In genomic region chr2L:6667719-6668325, dm6 we compare ENCODE assay signal across 4 fruit fly cellular contexts.
A peak's percentile ranks its signal among the peaks of the same experiment; 100 is the strongest.
TF ChIP-seq lines count a peak whose summit lies in the region.

Gene Galt (minus strand): TSS chr2L:6668033.

TF ChIP-seq in whole organism, adult, 20 proteins besides CTCF, POLR2A, EP300 and RAD21 (continued from another document):
- no peak for TF ChIP-seq Clk (GFP tag; optimal IDR thresholded peaks at IDR 0.05; lab: Kevin White, UChicago)
- TF ChIP-seq CG1620 (GFP tag; optimal IDR thresholded peaks at IDR 0.05; lab: Kevin White, UChicago) = no peak
TF ChIP-seq in whole organism, adult: peak in this region for 13.

TF ChIP-seq in whole organism, embryonic, 481 proteins besides CTCF, POLR2A, EP300 and RAD21 (continued from another document and continues in another):
- peak; percentile 54 for TF ChIP-seq HLHmδ (GFP tag; optimal IDR thresholded peaks at IDR 0.05; lab: Kevin White, UChicago)
- no peak for TF ChIP-seq Myb (GFP tag; optimal IDR thresholded peaks at IDR 0.05; lab: Kevin White, UChicago)
- no peak for TF ChIP-seq rib (GFP tag; IDR thresholded peaks at IDR 0.05; lab: Robert Waterston, UW)
- TF ChIP-seq Nf-YB (GFP tag; optimal IDR thresholded peaks at IDR 0.05; lab: Kevin White, UChicago) = peak; percentile 14
- no peak for TF ChIP-seq shn (GFP tag; optimal IDR thresholded peaks at IDR 0.05; lab: Kevin White, UChicago)
- TF ChIP-seq Asciz (GFP tag; optimal IDR thresholded peaks at IDR 0.05; lab: Kevin White, UChicago) = peak; percentile 6
- no peak for TF ChIP-seq Mrtf (GFP tag; IDR thresholded peaks at IDR 0.05; lab: Robert Waterston, UW)
- TF ChIP-seq CG17186 (GFP tag; optimal IDR thresholded peaks at IDR 0.05; lab: Kevin White, UChicago) = peak; percentile 16
- no peak for TF ChIP-seq kay (GFP tag; optimal IDR thresholded peaks at IDR 0.05; lab: Kevin White, UChicago)
- TF ChIP-seq CG8290 (GFP tag; optimal IDR thresholded peaks at IDR 0.05; lab: Kevin White, UChicago) = no peak
- peak in 1 of 2 experiments; percentile 33 for TF ChIP-seq CG8290 (tag; optimal IDR thresholded peaks at IDR 0.05; lab: Kevin White, UChicago)
- no peak for TF ChIP-seq TFAM (GFP tag; optimal IDR thresholded peaks at IDR 0.05; lab: Kevin White, UChicago)
- TF ChIP-seq bowl (GFP tag; IDR thresholded peaks at IDR 0.05; lab: Robert Waterston, UW) = no peak
- no peak for TF ChIP-seq fd102C (GFP tag; optimal IDR thresholded peaks at IDR 0.05; lab: Kevin White, UChicago)
- no peak for TF ChIP-seq CG6254 (GFP tag; optimal IDR thresholded peaks at IDR 0.05; lab: Kevin White, UChicago)
- TF ChIP-seq Sry-β (GFP tag; optimal IDR thresholded peaks at IDR 0.05; lab: Kevin White, UChicago) = peak; percentile 76
- peak; percentile 58 for TF ChIP-seq CG12391 (tag; optimal IDR thresholded peaks at IDR 0.05; lab: Kevin White, UChicago)
- TF ChIP-seq CG31224 (GFP tag; IDR thresholded peaks at IDR 0.05; lab: Robert Waterston, UW) = no peak
- TF ChIP-seq CG30020 (tag; optimal IDR thresholded peaks at IDR 0.05; lab: Kevin White, UChicago) = no peak
- TF ChIP-seq CG11093 (GFP tag; IDR thresholded peaks at IDR 0.05; lab: Robert Waterston, UW) = no peak
- TF ChIP-seq Neu2 (GFP tag; optimal IDR thresholded peaks at IDR 0.05; lab: Kevin White, UChicago; ENCODE audit: borderline replicate concordance) = no peak
- TF ChIP-seq chif (GFP tag; optimal IDR thresholded peaks at IDR 0.05; lab: Kevin White, UChicago) = no peak
- no peak for TF ChIP-seq CG11247 (GFP tag; IDR thresholded peaks at IDR 0.05; lab: Robert Waterston, UW)
- no peak for TF ChIP-seq chn (GFP tag; optimal IDR thresholded peaks at IDR 0.05; lab: Kevin White, UChicago)
- no peak for TF ChIP-seq ATbp (GFP tag; optimal IDR thresholded peaks at IDR 0.05; lab: Kevin White, UChicago)
- no peak for TF ChIP-seq dimm (GFP tag; IDR thresholded peaks at IDR 0.05; lab: Robert Waterston, UW)
- no peak for TF ChIP-seq slou (GFP tag; optimal IDR thresholded peaks at IDR 0.05; lab: Kevin White, UChicago)
- TF ChIP-seq btn (GFP tag; optimal IDR thresholded peaks at IDR 0.05; lab: Kevin White, UChicago) = no peak
- TF ChIP-seq CG13775 (GFP tag; optimal IDR thresholded peaks at IDR 0.05; lab: Kevin White, UChicago) = peak; percentile 22
- TF ChIP-seq Bgb (GFP tag; IDR thresholded peaks at IDR 0.05; lab: Robert Waterston, UW; ENCODE audit: partially characterized antibody) = peak; percentile 64; the same call in 1 of the 2 replicates
- TF ChIP-seq PHDP (tag; optimal IDR thresholded peaks at IDR 0.05; lab: Kevin White, UChicago) = peak; percentile 64
- TF ChIP-seq Lpt (GFP tag; optimal IDR thresholded peaks at IDR 0.05; lab: Kevin White, UChicago) = no peak
- peak; percentile 90; the same call in 3 of the 4 replicates for TF ChIP-seq chinmo (GFP tag; IDR thresholded peaks at IDR 0.05; lab: Robert Waterston, UW; ENCODE audit: partially characterized antibody)
- TF ChIP-seq CG6854 (GFP tag; optimal IDR thresholded peaks at IDR 0.05; lab: Kevin White, UChicago) = peak; percentile 50
- TF ChIP-seq dmrt11E (tag; optimal IDR thresholded peaks at IDR 0.05; lab: Kevin White, UChicago) = peak; percentile 39
- peak; percentile 28 for TF ChIP-seq onecut (GFP tag; IDR thresholded peaks at IDR 0.05; lab: Robert Waterston, UW)
- TF ChIP-seq CG3726 (GFP tag; IDR thresholded peaks at IDR 0.05; lab: Robert Waterston, UW) = no peak
- no peak for TF ChIP-seq CG33213 (GFP tag; optimal IDR thresholded peaks at IDR 0.05; lab: Kevin White, UChicago)
- TF ChIP-seq CG10959 (GFP tag; IDR thresholded peaks at IDR 0.05; lab: Robert Waterston, UW) = no peak
- no peak for TF ChIP-seq oc (tag; optimal IDR thresholded peaks at IDR 0.05; lab: Kevin White, UChicago)
- TF ChIP-seq CG32767 (GFP tag; IDR thresholded peaks at IDR 0.05; lab: Robert Waterston, UW) = 0 out of 2 replicates have a peak, but pooled peaks have one; percentile 21
- TF ChIP-seq CG11695 (GFP tag; IDR thresholded peaks at IDR 0.05; lab: Robert Waterston, UW) = 0 out of 3 replicates have a peak, but pooled peaks have one; percentile 31
- TF ChIP-seq croc (GFP tag; conservative IDR thresholded peaks at IDR 0.05; lab: Robert Waterston, UW) = no peak

TF ChIP-seq in whole organism, prepupa, 60 proteins besides CTCF, POLR2A, EP300 and RAD21 (continued from another document):
- TF ChIP-seq Hr4 (GFP tag; optimal IDR thresholded peaks at IDR 0.05; lab: Kevin White, UChicago) (no peak), Ets96B (tag; optimal IDR thresholded peaks at IDR 0.05; lab: Kevin White, UChicago) (peak; percentile 42), OdsH (GFP tag; optimal IDR thresholded peaks at IDR 0.05; lab: Kevin White, UChicago) (no peak), CG8119 (GFP tag; IDR thresholded peaks at IDR 0.05; lab: Robert Waterston, UW) (peak; percentile 23; the same call in 2 of the 3 replicates), CG4318 (GFP tag; optimal IDR thresholded peaks at IDR 0.05; lab: Kevin White, UChicago) (no peak), fkh (GFP tag; optimal IDR thresholded peaks at IDR 0.05; lab: Kevin White, UChicago) (peak; percentile 98), Eip78C (GFP tag; lab: Kevin White, UChicago) (peak; percentile 80), Lpt (GFP tag; optimal IDR thresholded peaks at IDR 0.05; lab: Kevin White, UChicago) (no peak), fd59A (GFP tag; optimal IDR thresholded peaks at IDR 0.05; lab: Kevin White, UChicago) (no peak), CG8632 (GFP tag; optimal IDR thresholded peaks at IDR 0.05; lab: Kevin White, UChicago) (peak; percentile 35), achi (GFP tag; optimal IDR thresholded peaks at IDR 0.05; lab: Kevin White, UChicago) (peak; percentile 43), CG6163 (GFP tag; IDR thresholded peaks at IDR 0.05; lab: Robert Waterston, UW) (peak; percentile 61; the same call in 2 of the 3 replicates), CG6854 (GFP tag; optimal IDR thresholded peaks at IDR 0.05; lab: Kevin White, UChicago) (peak; percentile 86), Smox (GFP tag; optimal IDR thresholded peaks at IDR 0.05; lab: Kevin White, UChicago) (no peak), CG34406 (GFP tag; optimal IDR thresholded peaks at IDR 0.05; lab: Kevin White, UChicago) (peak; percentile 34), CG10669 (GFP tag; optimal IDR thresholded peaks at IDR 0.05; lab: Kevin White, UChicago) (no peak), acj6 (GFP tag; optimal IDR thresholded peaks at IDR 0.05; lab: Kevin White, UChicago) (peak; percentile 34), cyc (GFP tag; optimal IDR thresholded peaks at IDR 0.05; lab: Kevin White, UChicago) (peak; percentile 9), Eip93F (GFP tag; optimal IDR thresholded peaks at IDR 0.05; lab: Kevin White, UChicago) (no peak), CG3919 (GFP tag; optimal IDR thresholded peaks at IDR 0.05; lab: Kevin White, UChicago) (no peak), Hr39 (GFP tag; optimal IDR thresholded peaks at IDR 0.05; lab: Kevin White, UChicago) (peak; percentile 17), Sox15 (GFP tag; optimal IDR thresholded peaks at IDR 0.05; lab: Kevin White, UChicago) (no peak), Blimp-1 (GFP tag; optimal IDR thresholded peaks at IDR 0.05; lab: Kevin White, UChicago) (no peak), ss (GFP tag; optimal IDR thresholded peaks at IDR 0.05; lab: Kevin White, UChicago) (peak in 1 of 2 experiments; percentile 64), CG3032 (tag; optimal IDR thresholded peaks at IDR 0.05; lab: Kevin White, UChicago) (peak; percentile 49), eg (GFP tag; IDR thresholded peaks at IDR 0.05; lab: Robert Waterston, UW) (no peak; the same call in 2 of the 3 replicates), spab (GFP tag; optimal IDR thresholded peaks at IDR 0.05; lab: Kevin White, UChicago) (no peak), Sox14 (GFP tag; optimal IDR thresholded peaks at IDR 0.05; lab: Kevin White, UChicago) (peak; percentile 31)

TF ChIP-seq in whole organism, wandering third instar larva, 38 proteins besides CTCF, POLR2A, EP300 and RAD21 (continued from another document):
- TF ChIP-seq Rel (GFP tag; optimal IDR thresholded peaks at IDR 0.05; lab: Kevin White, UChicago) (no peak), Rel (tag; optimal IDR thresholded peaks at IDR 0.05; lab: Kevin White, UChicago) (peak; percentile 29), Sp1 (GFP tag; optimal IDR thresholded peaks at IDR 0.05; lab: Kevin White, UChicago) (peak; percentile 27), jim (GFP tag; optimal IDR thresholded peaks at IDR 0.05; lab: Kevin White, UChicago) (no peak), br (GFP tag; optimal IDR thresholded peaks at IDR 0.05; lab: Kevin White, UChicago) (peak; percentile 18), sage (GFP tag; optimal IDR thresholded peaks at IDR 0.05; lab: Kevin White, UChicago) (no peak), Vsx2 (GFP tag; optimal IDR thresholded peaks at IDR 0.05; lab: Kevin White, UChicago; ENCODE audit: partially characterized antibody) (no peak), Abd-B (GFP tag; optimal IDR thresholded peaks at IDR 0.05; lab: Kevin White, UChicago) (no peak), Hr78 (GFP tag; optimal IDR thresholded peaks at IDR 0.05; lab: Kevin White, UChicago) (no peak), foxo (GFP tag; optimal IDR thresholded peaks at IDR 0.05; lab: Kevin White, UChicago) (peak in 1 of 2 experiments; percentile 56), dmrt93B (GFP tag; optimal IDR thresholded peaks at IDR 0.05; lab: Kevin White, UChicago) (no peak), dl (GFP tag; optimal IDR thresholded peaks at IDR 0.05; lab: Kevin White, UChicago; ENCODE audit: insufficient read depth in 1 of 2, partially characterized antibody in 2 of 2) (no peak), pan (optimal IDR thresholded peaks at IDR 0.05; lab: Kevin White, UChicago) (no peak), ey (GFP tag; optimal IDR thresholded peaks at IDR 0.05; lab: Kevin White, UChicago) (peak; percentile 29), lola (GFP tag; optimal IDR thresholded peaks at IDR 0.05; lab: Kevin White, UChicago) (no peak)
